ENCODE assay signal across 2 fruit fly cellular contexts in the genomic region with DNA sequence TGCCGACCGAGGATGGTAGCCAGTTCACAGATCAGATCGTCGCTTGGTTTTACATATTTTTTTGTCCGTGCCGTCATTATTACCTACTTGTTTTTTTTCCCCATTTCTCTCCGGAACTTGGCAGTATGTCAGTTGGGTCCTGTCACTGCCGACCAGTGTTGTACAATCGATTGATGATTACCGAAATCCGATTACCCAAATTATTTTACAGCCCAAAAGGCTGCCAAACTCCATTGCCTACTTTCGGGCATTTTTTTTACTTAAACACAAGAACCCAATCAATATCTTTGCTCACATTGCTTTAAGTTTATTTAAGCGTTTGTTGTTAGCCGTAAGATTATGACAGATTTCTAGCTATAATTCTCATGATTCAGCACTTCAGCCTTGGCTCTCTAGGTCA.
TF ChIP-seq lines count a peak whose summit lies in the region.

TSS of gene Inx5 (minus strand) at position 93 of the 400 bp plus-strand sequence.

- TF ChIP-seq CTCF in whole organism, embryonic (GFP tag; optimal IDR thresholded peaks at IDR 0.05; lab: Kevin White, UChicago): peak; percentile 24

TF ChIP-seq in whole organism, embryonic, 481 proteins besides CTCF, POLR2A, EP300 and RAD21 (continues in another document):
- TF ChIP-seq lmd (GFP tag; IDR thresholded peaks at IDR 0.05; lab: Robert Waterston, UW): no peak
- no peak for TF ChIP-seq Rx (GFP tag; IDR thresholded peaks at IDR 0.05; lab: Robert Waterston, UW)
- TF ChIP-seq pan (optimal IDR thresholded peaks at IDR 0.05; lab: Kevin White, UChicago): no peak
- no peak for TF ChIP-seq pan (GFP tag; optimal IDR thresholded peaks at IDR 0.05 in 1 of 2, IDR thresholded peaks at IDR 0.05 in 1 of 2)
- no peak for TF ChIP-seq unc-4 (GFP tag; IDR thresholded peaks at IDR 0.05; lab: Robert Waterston, UW; ENCODE audit: partially characterized antibody)
- TF ChIP-seq CG30403 (GFP tag; optimal IDR thresholded peaks at IDR 0.05; lab: Kevin White, UChicago): no peak
- TF ChIP-seq CG3163 (GFP tag; optimal IDR thresholded peaks at IDR 0.05; lab: Kevin White, UChicago): no peak
- TF ChIP-seq CG8290 (GFP tag; optimal IDR thresholded peaks at IDR 0.05; lab: Kevin White, UChicago): peak; percentile 75
- TF ChIP-seq CG8290 (tag; optimal IDR thresholded peaks at IDR 0.05; lab: Kevin White, UChicago): peak; percentile 40 to 66
- TF ChIP-seq cg (GFP tag; optimal IDR thresholded peaks at IDR 0.05; lab: Kevin White, UChicago): no peak
- peak; percentile 93 for TF ChIP-seq stwl (tag; optimal IDR thresholded peaks at IDR 0.05; lab: Kevin White, UChicago)
- no peak for TF ChIP-seq her (GFP tag; optimal IDR thresholded peaks at IDR 0.05; lab: Kevin White, UChicago)
- TF ChIP-seq p53 (GFP tag; optimal IDR thresholded peaks at IDR 0.05; lab: Kevin White, UChicago): no peak
- TF ChIP-seq NK7.1 (GFP tag; optimal IDR thresholded peaks at IDR 0.05; lab: Kevin White, UChicago): no peak
- TF ChIP-seq fd64A (GFP tag; optimal IDR thresholded peaks at IDR 0.05; lab: Kevin White, UChicago): no peak
- TF ChIP-seq CG9817 (tag; optimal IDR thresholded peaks at IDR 0.05; lab: Kevin White, UChicago): no peak
- no peak for TF ChIP-seq CG43689 (GFP tag; IDR thresholded peaks at IDR 0.05; lab: Robert Waterston, UW)
- no peak for TF ChIP-seq phol (tag; optimal IDR thresholded peaks at IDR 0.05; lab: Kevin White, UChicago)
- TF ChIP-seq chif (GFP tag; optimal IDR thresholded peaks at IDR 0.05; lab: Kevin White, UChicago): no peak
- no peak for TF ChIP-seq Dref (GFP tag; IDR thresholded peaks at IDR 0.05; lab: Robert Waterston, UW)
- TF ChIP-seq D19B (GFP tag; optimal IDR thresholded peaks at IDR 0.05; lab: Kevin White, UChicago): no peak
- TF ChIP-seq Ets97D (GFP tag; optimal IDR thresholded peaks at IDR 0.05; lab: Kevin White, UChicago): peak; percentile 17
- TF ChIP-seq nau (GFP tag; optimal IDR thresholded peaks at IDR 0.05; lab: Kevin White, UChicago): no peak
- no peak for TF ChIP-seq CG32532 (GFP tag; IDR thresholded peaks at IDR 0.05; lab: Robert Waterston, UW)
- TF ChIP-seq pfk (GFP tag; optimal IDR thresholded peaks at IDR 0.05; lab: Kevin White, UChicago): no peak
- TF ChIP-seq hth (optimal IDR thresholded peaks at IDR 0.05; lab: Kevin White, UChicago): no peak
- TF ChIP-seq CG11695 (GFP tag; IDR thresholded peaks at IDR 0.05; lab: Robert Waterston, UW): no peak
- no peak for TF ChIP-seq tna (GFP tag; IDR thresholded peaks at IDR 0.05; lab: Robert Waterston, UW; ENCODE audit: partially characterized antibody)
- TF ChIP-seq gfzf (GFP tag; optimal IDR thresholded peaks at IDR 0.05; lab: Kevin White, UChicago): no peak
- no peak for TF ChIP-seq repo (GFP tag; optimal IDR thresholded peaks at IDR 0.05; lab: Kevin White, UChicago)
- TF ChIP-seq CG1602 (GFP tag; optimal IDR thresholded peaks at IDR 0.05; lab: Kevin White, UChicago): no peak
- TF ChIP-seq CG7556 (GFP tag; optimal IDR thresholded peaks at IDR 0.05; lab: Kevin White, UChicago): no peak
- no peak for TF ChIP-seq Dbx (GFP tag; IDR thresholded peaks at IDR 0.05; lab: Robert Waterston, UW)
- no peak for TF ChIP-seq CG15601 (tag; optimal IDR thresholded peaks at IDR 0.05; lab: Kevin White, UChicago)
- peak; percentile 45 for TF ChIP-seq Med (GFP tag; lab: Kevin White, UChicago)
- no peak for TF ChIP-seq aop (GFP tag; IDR thresholded peaks at IDR 0.05; lab: Robert Waterston, UW)
- TF ChIP-seq CG13123 (GFP tag; optimal IDR thresholded peaks at IDR 0.05; lab: Kevin White, UChicago): no peak
- no peak for TF ChIP-seq CG7786 (GFP tag; optimal IDR thresholded peaks at IDR 0.05; lab: Kevin White, UChicago)
- no peak for TF ChIP-seq CG32767 (GFP tag; IDR thresholded peaks at IDR 0.05; lab: Robert Waterston, UW)
- TF ChIP-seq CG7271 (tag; optimal IDR thresholded peaks at IDR 0.05; lab: Kevin White, UChicago): no peak
- TF ChIP-seq chinmo (GFP tag; IDR thresholded peaks at IDR 0.05; lab: Robert Waterston, UW; ENCODE audit: partially characterized antibody): 0 out of 4 replicates have a peak, but pooled peaks have one; percentile 4
- TF ChIP-seq rib (GFP tag; IDR thresholded peaks at IDR 0.05; lab: Robert Waterston, UW): no peak
- TF ChIP-seq Mrtf (GFP tag; IDR thresholded peaks at IDR 0.05; lab: Robert Waterston, UW): no peak
- TF ChIP-seq Hr39 (optimal IDR thresholded peaks at IDR 0.05; lab: Kevin White, UChicago): no peak
- no peak for TF ChIP-seq CG31388 (GFP tag; optimal IDR thresholded peaks at IDR 0.05; lab: Kevin White, UChicago)

TF ChIP-seq in whole organism, wandering third instar larva, 38 proteins besides CTCF, POLR2A, EP300 and RAD21:
- TF ChIP-seq Myc (optimal IDR thresholded peaks at IDR 0.05; lab: Kevin White, UChicago): peak; percentile 12
- no peak for TF ChIP-seq Hnf4 (GFP tag; optimal IDR thresholded peaks at IDR 0.05; lab: Kevin White, UChicago)
